Fruit fly (Drosophila melanogaster): ENCODE data around the gene CG12116.

The CG12116 gene

DNA sequence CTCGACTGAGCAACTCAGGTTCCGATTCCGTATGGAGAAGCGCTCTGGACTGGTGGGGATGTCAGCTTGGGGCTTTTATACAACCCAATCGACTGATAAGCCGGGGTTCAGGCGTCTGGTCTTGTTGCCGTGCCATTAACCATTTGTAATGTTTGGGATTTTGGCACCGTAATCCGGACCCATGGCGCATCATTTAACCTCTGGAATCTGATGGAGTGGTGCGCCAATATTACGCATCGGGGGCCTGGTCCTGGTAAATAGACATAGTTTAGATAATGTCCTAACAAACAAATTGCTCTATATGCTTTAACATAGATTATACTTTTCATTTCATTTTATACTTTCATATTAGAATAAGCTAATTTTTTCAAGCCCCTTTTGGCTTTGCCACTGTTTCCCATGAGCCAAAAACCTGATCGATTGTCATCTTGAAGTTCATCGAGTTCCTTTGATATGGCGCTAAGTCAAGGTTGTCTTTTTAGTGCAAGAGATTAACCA, at the start of gene CG12116:
Gene CG12116, minus strand, starts transcription at position 51 of the 498 bp plus-strand sequence.
- TF ChIP-seq CG9948 (tag; optimal IDR thresholded peaks at IDR 0.05) (no peak), CG8301 (tag; optimal IDR thresholded peaks at IDR 0.05) (no peak), CG17806 (tag; optimal IDR thresholded peaks at IDR 0.05) (no peak), CG14655 (GFP tag; optimal IDR thresholded peaks at IDR 0.05) (no peak), CG13204 (GFP tag; optimal IDR thresholded peaks at IDR 0.05) (no peak), CG32121 (GFP tag; IDR thresholded peaks at IDR 0.05) (no peak), CG12605 (GFP tag; IDR thresholded peaks at IDR 0.05) (no peak), rn (GFP tag; IDR thresholded peaks at IDR 0.05) (no peak), CG15710 (tag; optimal IDR thresholded peaks at IDR 0.05) (no peak), EcR (GFP tag; optimal IDR thresholded peaks at IDR 0.05) (no peak), CG34367 (tag; optimal IDR thresholded peaks at IDR 0.05) (no peak), CG4496 (GFP tag; IDR thresholded peaks at IDR 0.05) (no peak), D1 (tag; optimal IDR thresholded peaks at IDR 0.05) (no peak), Pif1B (GFP tag; optimal IDR thresholded peaks at IDR 0.05) (no peak), Snoo (tag; optimal IDR thresholded peaks at IDR 0.05) (no peak)

DNA sequence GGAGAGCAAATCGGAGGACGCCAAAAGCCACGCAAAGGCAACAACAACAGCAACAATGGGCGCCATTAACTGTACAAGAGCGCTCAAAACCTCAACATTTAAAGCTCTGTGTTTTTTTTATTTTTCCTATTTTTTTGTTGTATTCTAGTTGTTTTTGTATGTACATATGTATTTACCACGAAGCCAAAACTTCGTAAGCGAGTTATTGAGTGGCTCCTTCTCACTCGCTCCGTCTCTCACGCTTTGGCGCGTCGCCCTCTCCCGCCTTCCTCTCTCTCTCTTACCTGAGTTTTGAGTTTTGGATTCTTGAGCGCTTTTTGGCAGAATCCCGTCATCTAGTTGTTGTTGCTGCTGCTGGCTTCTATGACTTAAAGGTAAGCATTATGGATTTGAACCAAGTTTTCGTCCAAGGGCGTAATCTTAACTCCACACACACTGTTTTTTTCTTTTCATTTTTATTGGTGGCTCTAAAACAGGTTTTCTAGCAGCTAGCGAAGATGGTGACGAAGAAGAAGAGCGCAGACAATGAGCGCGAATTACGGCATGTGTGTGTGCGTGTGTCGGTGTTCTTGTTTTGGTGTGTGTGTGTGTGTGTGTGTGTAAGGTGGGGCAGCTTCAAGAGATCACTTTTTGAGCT, 49.3 kb upstream of the CG12116 start:
- TF ChIP-seq gl (tag; optimal IDR thresholded peaks at IDR 0.05) (peak; percentile 19), D1 (tag; optimal IDR thresholded peaks at IDR 0.05) (no peak), CG8159 (tag; optimal IDR thresholded peaks at IDR 0.05) (peak; percentile 14), CG9948 (tag; optimal IDR thresholded peaks at IDR 0.05) (no peak), Pif1A (GFP tag; optimal IDR thresholded peaks at IDR 0.05) (no peak), CG4496 (GFP tag; IDR thresholded peaks at IDR 0.05) (peak; percentile 48; the same call in 2 of the 3 replicates), CG15710 (tag; optimal IDR thresholded peaks at IDR 0.05) (peak; percentile 16), CG12605 (GFP tag; IDR thresholded peaks at IDR 0.05) (peak; percentile 5; the same call in 1 of the 2 replicates), Pif1B (GFP tag; optimal IDR thresholded peaks at IDR 0.05) (no peak), CG8301 (tag; optimal IDR thresholded peaks at IDR 0.05) (no peak), CG17806 (tag; optimal IDR thresholded peaks at IDR 0.05) (no peak), Ets98B (GFP tag; IDR thresholded peaks at IDR 0.05) (no peak; the same call in 1 of the 2 replicates), CG13204 (GFP tag; optimal IDR thresholded peaks at IDR 0.05) (no peak), rn (GFP tag; IDR thresholded peaks at IDR 0.05) (no peak), CG32121 (GFP tag; IDR thresholded peaks at IDR 0.05) (no peak), Snoo (tag; optimal IDR thresholded peaks at IDR 0.05) (no peak), EcR (GFP tag; optimal IDR thresholded peaks at IDR 0.05) (peak; percentile 16), fd96Ca (GFP tag; IDR thresholded peaks at IDR 0.05) (no peak), CG34367 (tag; optimal IDR thresholded peaks at IDR 0.05) (peak; percentile 17), CG10348 (GFP tag; IDR thresholded peaks at IDR 0.05) (no peak), CG14655 (GFP tag; optimal IDR thresholded peaks at IDR 0.05) (no peak)

DNA sequence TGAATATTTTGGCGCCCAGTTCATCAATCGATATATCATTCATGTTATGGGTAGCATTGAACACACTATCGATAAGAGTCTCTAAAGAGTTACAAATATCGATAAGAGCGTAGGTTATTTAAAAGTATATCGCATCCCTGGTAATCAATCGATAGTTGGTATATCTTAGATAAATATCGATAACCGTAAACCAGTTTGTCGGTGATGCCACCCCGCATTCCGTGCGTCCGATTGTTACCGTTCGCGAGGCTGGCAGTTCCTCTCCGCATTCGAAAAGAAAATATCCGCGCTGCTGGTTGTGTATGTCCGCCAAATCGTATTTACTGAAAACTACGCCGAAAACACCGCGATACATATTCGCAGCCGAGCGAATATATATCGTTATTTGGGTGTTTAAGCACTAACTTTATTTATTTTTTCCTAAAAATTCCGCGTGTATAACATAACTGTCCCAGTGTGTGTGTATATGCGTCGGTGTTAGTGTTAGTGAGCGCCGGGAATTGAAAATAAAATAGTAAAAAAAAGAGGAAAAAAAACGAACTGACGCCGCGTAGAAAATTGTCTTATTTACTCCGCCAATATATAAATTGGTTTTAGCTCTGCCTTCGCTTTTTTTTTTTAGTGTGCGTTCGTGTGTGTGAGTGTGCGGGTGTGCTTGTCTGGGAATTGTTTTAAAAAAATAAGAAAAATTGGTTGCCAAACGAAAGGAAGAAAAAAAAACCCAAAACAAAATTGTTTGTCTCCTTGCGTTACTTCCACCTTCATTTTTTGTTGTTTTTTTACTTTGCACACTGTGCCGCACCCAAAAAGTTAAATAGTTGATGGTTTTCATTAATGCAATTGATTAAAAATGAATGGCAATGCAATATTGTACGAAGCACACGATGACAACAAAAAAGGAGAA, 48.6 kb upstream of the CG12116 start, which contains the start of gene Nrg:
Gene Nrg, plus strand, starts transcription at position 253 of the 904 bp plus-strand sequence.
- TF ChIP-seq CG8301 (tag; optimal IDR thresholded peaks at IDR 0.05) (no peak), gl (tag; optimal IDR thresholded peaks at IDR 0.05) (no peak), D1 (tag; optimal IDR thresholded peaks at IDR 0.05) (peak; percentile 26), CG32121 (GFP tag; IDR thresholded peaks at IDR 0.05) (peak; percentile 50), CG15710 (tag; optimal IDR thresholded peaks at IDR 0.05) (no peak), Pif1A (GFP tag; optimal IDR thresholded peaks at IDR 0.05) (peak; percentile 47), CG9948 (tag; optimal IDR thresholded peaks at IDR 0.05) (peak; percentile 1), CG4496 (GFP tag; IDR thresholded peaks at IDR 0.05) (0 out of 3 replicates have a peak, but pooled peaks have one; percentile 51), fd96Ca (GFP tag; IDR thresholded peaks at IDR 0.05) (peak; percentile 27; the same call in 1 of the 3 replicates)

DNA sequence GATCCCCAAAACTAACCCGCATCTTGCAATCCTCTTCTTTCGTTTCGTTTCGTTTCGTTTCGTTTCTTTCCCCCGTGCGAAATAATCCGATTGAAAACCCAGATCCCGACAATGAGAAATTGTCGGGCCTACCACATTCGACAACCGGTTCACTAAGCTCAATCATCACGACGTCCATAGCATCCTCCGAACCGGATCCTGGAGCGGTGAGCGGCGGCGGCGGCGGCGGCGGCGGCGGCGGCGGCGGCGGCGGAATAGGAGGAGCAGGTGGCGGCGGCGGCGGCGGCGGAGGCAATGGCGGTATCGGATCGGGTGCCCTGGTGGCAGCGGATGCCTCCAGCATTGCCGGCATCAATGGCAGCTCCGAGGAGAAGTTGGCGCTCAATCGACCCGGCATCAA, 43.4 kb upstream of the CG12116 start:
- TF ChIP-seq CG17806 (tag; optimal IDR thresholded peaks at IDR 0.05) (no peak), CG13204 (GFP tag; optimal IDR thresholded peaks at IDR 0.05) (peak; percentile 72)

DNA sequence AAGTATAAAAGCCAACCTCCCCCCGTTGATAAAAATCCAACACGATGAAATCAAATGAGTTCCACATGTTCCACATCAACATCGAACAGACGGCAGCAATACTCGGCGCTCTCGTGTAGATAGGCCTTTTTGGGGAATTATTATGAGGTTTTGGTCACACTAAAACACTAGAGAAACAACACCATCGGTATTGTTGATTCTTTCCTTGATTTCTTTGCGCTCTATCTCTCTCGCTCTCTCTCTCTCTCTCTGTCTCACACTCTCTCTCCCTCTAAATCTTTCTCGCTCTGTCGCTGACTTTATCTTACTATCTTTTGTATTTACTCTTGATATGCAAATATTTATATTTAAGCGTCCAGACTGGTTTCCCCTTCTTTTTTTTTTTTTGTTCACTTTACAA, 41.9 kb upstream of the CG12116 start:
- peak; percentile 1 for TF ChIP-seq Pif1A (GFP tag; optimal IDR thresholded peaks at IDR 0.05)
- no peak for TF ChIP-seq Ets98B (GFP tag; IDR thresholded peaks at IDR 0.05)

DNA sequence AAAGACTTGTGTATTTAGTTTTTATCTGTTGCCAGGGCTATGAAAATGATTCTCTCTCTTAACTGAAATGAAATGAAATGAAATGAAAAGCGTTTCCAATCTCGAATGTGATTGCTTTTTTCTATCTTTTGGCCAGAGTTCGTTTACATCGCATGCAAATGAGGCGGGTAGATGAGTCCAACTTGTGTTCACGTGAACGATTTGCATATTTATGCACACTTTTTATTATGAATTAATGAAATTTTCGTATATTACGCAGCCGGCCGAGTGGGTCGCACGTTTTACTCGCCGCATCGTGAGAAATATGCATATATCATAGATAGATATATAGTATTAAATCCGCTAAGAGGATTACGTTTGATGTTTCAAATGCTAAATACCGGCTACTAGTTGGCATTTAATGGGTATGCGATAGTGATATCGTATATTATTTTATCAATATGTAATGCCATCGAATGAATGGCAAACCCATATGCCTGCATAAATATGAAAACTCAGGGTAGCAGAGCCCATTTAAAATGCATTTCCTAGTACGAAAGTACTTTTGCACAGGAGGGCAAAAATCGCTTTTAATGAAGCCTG, 36.3 kb upstream of the CG12116 start:
- TF ChIP-seq CG17806 (tag; optimal IDR thresholded peaks at IDR 0.05) (no peak), CG13204 (GFP tag; optimal IDR thresholded peaks at IDR 0.05) (no peak), fd96Ca (GFP tag; IDR thresholded peaks at IDR 0.05) (no peak), Ets98B (GFP tag; IDR thresholded peaks at IDR 0.05) (no peak), CG32121 (GFP tag; IDR thresholded peaks at IDR 0.05) (no peak), CG12605 (GFP tag; IDR thresholded peaks at IDR 0.05) (no peak), CG9948 (tag; optimal IDR thresholded peaks at IDR 0.05) (no peak), Pif1A (GFP tag; optimal IDR thresholded peaks at IDR 0.05) (no peak), CG15710 (tag; optimal IDR thresholded peaks at IDR 0.05) (no peak), CG4496 (GFP tag; IDR thresholded peaks at IDR 0.05) (no peak), Pif1B (GFP tag; optimal IDR thresholded peaks at IDR 0.05) (no peak), CG8301 (tag; optimal IDR thresholded peaks at IDR 0.05) (no peak), D1 (tag; optimal IDR thresholded peaks at IDR 0.05) (no peak), CG14655 (GFP tag; optimal IDR thresholded peaks at IDR 0.05) (no peak)
